Fruit fly (Drosophila melanogaster) Kc167 (cell line): Measurements from ENCODE around the gene CG10631.

Experiments
- Myc ChIP-seq: fragments of >200 bp; optimal IDR thresholded peaks from 2 replicates; lab custom pipeline; 2017; ENCODE audit warnings: missing external identifiers
- Sin3A ChIP-seq: fragments of >200 bp; optimal IDR thresholded peaks from 2 replicates; lab custom pipeline; 2018; ENCODE audit warnings: missing external identifiers
- h ChIP-seq: fragments of >200 bp; optimal IDR thresholded peaks from 3 replicates; lab custom pipeline; 2018; ENCODE audit warnings: missing external identifiers
- insv ChIP-seq: fragments of >200 bp; optimal IDR thresholded peaks from 3 replicates; lab custom pipeline; 2018; ENCODE audit warnings: missing external identifiers
- psq ChIP-seq: fragments of >200 bp; optimal IDR thresholded peaks from 2 replicates; lab custom pipeline; 2017; ENCODE audit warnings: missing external identifiers
- ttk ChIP-seq: sonication (Bioruptor generic); optimal IDR thresholded peaks from 2 replicates; lab custom pipeline; 2017; ENCODE audit warnings: missing external identifiers

Gene CG10631

dm6 chr2L:19784827-19785569, 28.3 kb upstream of the CG10631 start:
- TF ChIP-seq ttk (lab: Kevin White, UChicago) = no peak
- TF ChIP-seq psq = no peak
- no peak for TF ChIP-seq Sin3A
- TF ChIP-seq Myc (lab: Kevin White, UChicago) = no peak
- TF ChIP-seq h (lab: Kevin White, UChicago) = no peak
- TF ChIP-seq insv (lab: Kevin White, UChicago) = no peak

DNA sequence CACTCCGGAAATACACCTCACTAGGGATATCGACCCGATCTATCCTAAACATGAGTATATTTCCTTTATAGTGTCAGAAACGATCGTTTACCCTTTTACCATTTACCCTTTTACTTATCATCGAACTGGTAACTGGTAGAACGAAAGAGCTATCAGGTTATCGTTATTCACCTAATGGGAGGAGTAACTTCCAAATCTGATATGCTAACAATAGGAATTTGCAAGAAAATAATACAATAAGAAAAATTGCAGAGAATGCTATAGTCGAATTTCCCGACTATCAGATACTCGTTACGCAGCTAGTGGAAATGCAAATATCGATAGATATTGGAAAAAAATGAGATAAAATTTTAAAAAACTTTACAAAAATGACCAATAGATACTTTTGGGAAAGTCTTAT, 17.6 kb upstream of the CG10631 start:
- no peak for TF ChIP-seq h (lab: Kevin White, UChicago)
- TF ChIP-seq insv (lab: Kevin White, UChicago) = no peak
- TF ChIP-seq Sin3A = no peak
- no peak for TF ChIP-seq psq
- no peak for TF ChIP-seq Myc (lab: Kevin White, UChicago)
- TF ChIP-seq ttk (lab: Kevin White, UChicago) = no peak

dm6 chr2L:19769703-19770102, 13.0 kb upstream of the CG10631 start:
- TF ChIP-seq Myc (lab: Kevin White, UChicago) = no peak
- TF ChIP-seq insv (lab: Kevin White, UChicago) = no peak
- no peak for TF ChIP-seq h (lab: Kevin White, UChicago)

DNA sequence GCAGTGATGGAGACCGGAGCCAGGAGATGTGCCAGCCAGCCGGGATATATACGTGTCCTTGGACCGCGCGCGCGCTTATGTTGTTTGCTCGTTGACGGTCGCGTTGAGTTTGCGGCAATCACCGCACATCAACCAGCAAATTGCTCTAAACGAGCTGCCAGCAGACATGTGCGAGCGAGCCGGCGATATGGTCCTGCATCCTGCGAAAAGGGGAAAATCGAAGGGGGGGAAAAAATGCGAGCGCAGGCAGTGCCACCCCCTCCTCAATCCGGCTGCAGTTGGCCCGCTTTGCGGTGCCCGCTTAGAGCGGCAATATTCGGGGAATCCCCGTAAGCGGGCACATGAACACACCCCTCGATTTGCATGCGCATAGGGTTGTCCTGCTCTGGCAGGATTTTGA, 12.3 kb upstream of the CG10631 start, which contains the start of gene bsh:
TSS of gene bsh (minus strand) at position 101 of the 400 bp plus-strand sequence.
- no peak for TF ChIP-seq Myc (lab: Kevin White, UChicago)

DNA sequence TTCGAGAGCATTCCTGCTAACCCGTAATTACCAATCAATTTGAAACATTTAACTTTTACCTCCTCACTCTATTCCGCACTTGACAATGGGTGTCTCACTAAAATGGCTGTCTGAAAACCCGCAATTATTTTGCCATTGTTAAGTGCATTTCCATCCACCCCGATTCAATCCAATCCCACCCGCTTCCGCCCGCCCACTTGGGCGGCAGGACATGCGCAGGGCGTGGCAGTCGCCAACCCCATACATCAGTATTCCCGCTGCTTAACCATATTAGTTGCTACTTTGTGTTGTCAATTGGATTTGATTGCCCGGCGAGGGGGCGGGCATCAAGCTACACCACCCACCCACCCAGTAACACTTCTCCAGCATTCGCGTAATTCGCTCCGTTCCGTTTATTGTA, 8.7 kb upstream of the CG10631 start:
- TF ChIP-seq insv (lab: Kevin White, UChicago) (no peak), Sin3A (no peak), h (lab: Kevin White, UChicago) (no peak), Myc (lab: Kevin White, UChicago) (no peak), psq (no peak), ttk (lab: Kevin White, UChicago) (no peak)

DNA sequence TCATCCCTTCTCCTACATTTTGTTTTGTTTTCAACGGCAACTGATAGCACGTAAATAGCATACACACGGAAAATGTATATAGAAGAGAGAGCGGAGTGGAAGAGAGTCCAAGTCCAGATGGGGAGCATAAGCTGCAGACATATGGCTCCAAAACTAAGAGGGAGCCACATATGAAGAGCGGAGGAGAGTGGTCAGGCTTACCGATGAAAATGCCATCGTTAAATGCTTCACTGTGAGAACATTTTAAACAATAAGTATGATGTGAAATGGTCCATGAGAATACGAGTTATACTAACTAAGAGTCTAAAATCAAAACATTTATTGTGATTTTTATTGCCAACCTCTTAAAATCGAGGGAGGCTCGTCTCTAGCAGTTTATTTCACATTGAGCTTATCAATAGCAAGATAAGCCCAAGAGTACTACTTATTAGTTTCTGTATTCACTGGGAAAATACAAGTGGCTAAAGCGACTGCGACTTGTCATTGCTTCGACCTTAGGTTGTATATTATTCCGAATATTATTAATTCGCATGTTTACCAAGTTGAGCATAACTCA, 8.0 kb upstream of the CG10631 start:
- TF ChIP-seq Sin3A = no peak
- no peak for TF ChIP-seq ttk (lab: Kevin White, UChicago)
- no peak for TF ChIP-seq psq
- no peak for TF ChIP-seq insv (lab: Kevin White, UChicago)
- TF ChIP-seq Myc (lab: Kevin White, UChicago) = no peak
- TF ChIP-seq h (lab: Kevin White, UChicago) = no peak

dm6 chr2L:19763773-19764580, 7.3 kb upstream of the CG10631 start, which contains the start of gene fbp:
Gene fbp, minus strand, starts transcription at chr2L:19764136.
- TF ChIP-seq h (lab: Kevin White, UChicago) (no peak), ttk (lab: Kevin White, UChicago) (no peak), Myc (lab: Kevin White, UChicago) (no peak)

- TF ChIP-seq ttk (lab: Kevin White, UChicago) (no peak), psq (no peak), Myc (lab: Kevin White, UChicago) (no peak), Sin3A (no peak), h (lab: Kevin White, UChicago) (no peak), insv (lab: Kevin White, UChicago) (no peak)
These were observed 6.7 kb upstream of the CG10631 start for dm6 chr2L:19763446-19763772.

DNA sequence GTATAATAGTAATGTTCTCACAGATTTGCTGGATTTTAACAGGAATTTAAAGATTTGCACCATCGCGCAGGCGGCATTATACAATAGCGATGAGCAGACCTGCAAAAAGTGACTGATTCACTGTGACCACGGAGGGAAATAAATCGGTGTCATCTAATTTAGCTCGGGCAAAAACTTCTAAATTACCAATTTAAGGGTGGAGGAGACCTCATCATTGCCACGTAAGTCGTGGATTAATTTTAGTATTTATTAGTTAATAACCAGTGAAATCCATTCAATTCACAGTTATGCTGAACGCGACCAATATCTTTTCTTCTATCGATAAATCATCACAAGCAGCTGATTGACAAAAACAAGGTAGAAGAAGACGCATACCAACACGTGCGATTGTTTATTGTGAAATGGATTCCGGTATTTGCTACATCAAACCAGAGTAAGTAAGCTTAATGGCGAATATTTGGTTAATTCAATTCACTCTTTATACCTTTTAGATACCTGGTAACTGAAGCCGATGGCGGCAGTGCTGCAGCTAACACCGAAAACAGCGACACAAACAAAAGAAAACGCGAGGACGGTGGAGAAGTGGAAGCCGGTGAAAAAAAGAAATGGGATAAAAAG, 1.9 kb upstream of the CG10631 start, which contains the start of the genes CG10628 and Dus3:
TSS of gene CG10628 (minus strand) at position 105 of the 618 bp plus-strand sequence.
TSS of gene Dus3 (plus strand) at position 369 of the 618 bp plus-strand sequence.
- TF ChIP-seq insv (lab: Kevin White, UChicago) (no peak), Myc (lab: Kevin White, UChicago) (no peak), psq (no peak), Sin3A (no peak), ttk (lab: Kevin White, UChicago) (no peak), h (lab: Kevin White, UChicago) (no peak)

DNA sequence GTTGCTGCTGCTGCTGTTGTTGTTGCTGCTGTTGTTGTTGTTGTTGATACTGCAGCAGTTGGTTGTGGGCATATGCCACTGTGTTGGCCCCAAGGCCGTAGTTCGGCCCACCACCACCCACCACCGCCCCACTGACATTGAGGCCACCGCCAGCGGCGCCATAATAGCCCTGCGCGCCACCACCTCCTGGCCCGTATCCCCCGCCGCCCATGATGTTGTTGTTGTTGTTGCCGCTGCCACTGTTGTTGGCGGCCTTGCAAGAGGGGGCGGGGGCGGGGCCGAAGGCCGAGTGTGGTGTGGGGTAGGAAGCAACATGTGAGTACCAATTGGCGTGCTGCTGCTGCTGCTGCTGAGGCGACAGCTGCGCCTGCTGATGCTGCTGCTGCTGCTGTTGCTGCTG, 664 bp downstream of the CG10631 start:
- TF ChIP-seq Sin3A (no peak), Myc (lab: Kevin White, UChicago) (no peak), psq (no peak), insv (lab: Kevin White, UChicago) (no peak), ttk (lab: Kevin White, UChicago) (no peak)

dm6 chr2L:19755015-19755414, 1.7 kb downstream of the CG10631 start:
- TF ChIP-seq psq (no peak), Sin3A (no peak), h (lab: Kevin White, UChicago) (no peak)

dm6 chr2L:19750571-19750970, 6.1 kb downstream of the CG10631 start:
- TF ChIP-seq ttk (lab: Kevin White, UChicago) (no peak), h (lab: Kevin White, UChicago) (no peak), Sin3A (no peak), insv (lab: Kevin White, UChicago) (no peak), psq (no peak), Myc (lab: Kevin White, UChicago) (no peak)
